Worm (Caenorhabditis elegans): ENCODE measurements around the gene rheb-1.

- TF ChIP-seq him-1 (tag; optimal IDR thresholded peaks at IDR 0.05): no peak
- TF ChIP-seq dao-5 (tag; optimal IDR thresholded peaks at IDR 0.05): no peak
- no peak for TF ChIP-seq W03F9.2 (tag; optimal IDR thresholded peaks at IDR 0.05)
These were observed 29.5 kb downstream of the rheb-1 start, which contains the start of gene T26G10.5 for ce11 chrIII:9426301-9426700.

Data from whole organism, L4/young adult.